Worm (Caenorhabditis elegans) whole organism, L4/young adult: ENCODE results near the gene mth-2.

Experiments used
- W03F9.2 ChIP-seq: fragments of 150-350 bp; optimal IDR thresholded peaks from 2 replicates; lab custom pipeline; 2014; ENCODE audit warnings: missing biosample characterization, missing genetic modification characterization
- dao-5 ChIP-seq: sonication (generic microtip); optimal IDR thresholded peaks from 2 replicates; lab custom pipeline; 2016; ENCODE audit warnings: missing genotype, missing genetic modification characterization, moderate library complexity, missing compliant biosample characterization

- TF ChIP-seq W03F9.2 (no peak), dao-5 (tag; lab: Kevin White, UChicago) (no peak)
Measured at ce11 chrII:4170508-4170907, 23.6 kb downstream of the mth-2 start, which contains the start of gene R03H10.5.
